Fruit fly (Drosophila melanogaster) whole organism, embryonic: ENCODE measurements around the gene CG9372.

Experiments used
- Antp ChIP-seq: fragments of 200-800 bp; sonication (Bioruptor generic); optimal IDR thresholded peaks from 3 replicates; lab custom pipeline; 2016; ENCODE audit warnings: missing biosample characterization, missing genetic modification characterization
- Atf-2 ChIP-seq: fragments of 200-800 bp; sonication (Bioruptor generic); optimal IDR thresholded peaks from 2 replicates; lab custom pipeline; 2016; ENCODE audit warnings: missing biosample characterization, missing genetic modification characterization
- Bdp1 ChIP-seq: fragments of 200-800 bp; sonication (Bioruptor generic); optimal IDR thresholded peaks from 3 replicates; lab custom pipeline; 2016; ENCODE audit warnings: missing biosample characterization, missing genetic modification characterization
- BtbVII ChIP-seq: fragments of 200-800 bp; sonication (Bioruptor generic); optimal IDR thresholded peaks from 3 replicates; lab custom pipeline; 2017; ENCODE audit warnings: missing biosample characterization, mild to moderate bottlenecking, missing genetic modification characterization
- CG1024 ChIP-seq: fragments of 200-800 bp; sonication (Bioruptor generic); IDR thresholded peaks from 2 replicates; pipeline ENCODE4 v1.3.6; 2022; ENCODE audit warnings: missing biosample characterization, missing genetic modification characterization
- CG11398 ChIP-seq: fragments of 200-800 bp; sonication (Bioruptor generic); optimal IDR thresholded peaks from 2 replicates; lab custom pipeline; 2016; ENCODE audit warnings: missing biosample characterization, missing genetic modification characterization
- CG12769 ChIP-seq: fragments of 200-800 bp; sonication (Bioruptor generic); optimal IDR thresholded peaks from 2 replicates; lab custom pipeline; 2019; ENCODE audit warnings: missing biosample characterization, mild to moderate bottlenecking, missing genetic modification characterization, moderate library complexity
- CG15269 ChIP-seq: fragments of 200-800 bp; sonication (Bioruptor generic); optimal IDR thresholded peaks from 2 replicates; lab custom pipeline; 2018; ENCODE audit warnings: missing biosample characterization, mild to moderate bottlenecking, missing genetic modification characterization, moderate library complexity
- CG17802 ChIP-seq: fragments of 200-800 bp; sonication (Bioruptor generic); optimal IDR thresholded peaks from 2 replicates; lab custom pipeline; 2018; ENCODE audit warnings: missing biosample characterization, mild to moderate bottlenecking, missing genetic modification characterization, moderate library complexity
- CG2199 ChIP-seq: fragments of 200-800 bp; sonication (Bioruptor generic); IDR thresholded peaks from 3 replicates; pipeline ENCODE4 v1.3.6; 2022; ENCODE audit warnings: missing biosample characterization, missing genetic modification characterization
- CG30020 ChIP-seq: fragments of 200-800 bp; optimal IDR thresholded peaks from 2 replicates; lab custom pipeline; 2019; ENCODE audit warnings: missing biosample characterization, mild to moderate bottlenecking, missing genetic modification characterization, moderate library complexity
- CG33557 ChIP-seq: fragments of 200-800 bp; sonication (Bioruptor generic); optimal IDR thresholded peaks from 2 replicates; lab custom pipeline; 2019; ENCODE audit warnings: missing biosample characterization, mild to moderate bottlenecking, missing genetic modification characterization, moderate library complexity
- CG4328 ChIP-seq: fragments of 200-800 bp; sonication (Bioruptor generic); optimal IDR thresholded peaks from 3 replicates; lab custom pipeline; 2017; ENCODE audit warnings: missing biosample characterization, missing genetic modification reagents, missing genetic modification characterization
- CG6689 ChIP-seq: fragments of 200-800 bp; sonication (Bioruptor generic); IDR thresholded peaks from 2 replicates; pipeline ENCODE4 v1.3.6; 2022; ENCODE audit warnings: missing biosample characterization, missing genetic modification characterization
- CG7372 ChIP-seq: fragments of 200-800 bp; sonication (Bioruptor generic); IDR thresholded peaks from 2 replicates; pipeline ENCODE4 v1.3.6; 2022; ENCODE audit warnings: missing biosample characterization, missing genetic modification characterization
- CG7987 ChIP-seq: fragments of 200-800 bp; sonication (Bioruptor generic); optimal IDR thresholded peaks from 2 replicates; lab custom pipeline; 2018; ENCODE audit warnings: missing biosample characterization, mild to moderate bottlenecking, missing genetic modification characterization, moderate library complexity
- CG8089 ChIP-seq: fragments of 200-800 bp; sonication (Bioruptor generic); optimal IDR thresholded peaks from 3 replicates; lab custom pipeline; 2016; ENCODE audit warnings: missing biosample characterization, missing genetic modification characterization
- CG8478 ChIP-seq: fragments of >200 bp; optimal IDR thresholded peaks from 2 replicates; lab custom pipeline; 2018
- D ChIP-seq, 2 experiments: fragments of 200-800 bp in 1 of 2; fragments of >200 bp in 1 of 2; sonication (Bioruptor generic) in 1 of 2; optimal IDR thresholded peaks; 2 replicates in 1 of 2; 3 replicates in 1 of 2; lab custom pipeline; 2017; ENCODE audit warnings: mild to moderate bottlenecking in 1 of 2, missing biosample characterization in 1 of 2, missing genetic modification characterization in 1 of 2, missing genetic modification reagents in 1 of 2
- Dip2 ChIP-seq: fragments of 200-800 bp; sonication (Bioruptor generic); IDR thresholded peaks from 2 replicates; pipeline ENCODE4 v1.3.6; 2022; ENCODE audit warnings: missing biosample characterization, missing genetic modification characterization
- E2f2 ChIP-seq: fragments of 200-800 bp; sonication (Bioruptor generic); IDR thresholded peaks from 2 replicates; pipeline ENCODE4 v1.3.6; 2022; ENCODE audit warnings: missing biosample characterization, missing genetic modification characterization
- Fer1 ChIP-seq: fragments of 200-800 bp; sonication (Bioruptor generic); optimal IDR thresholded peaks from 2 replicates; lab custom pipeline; 2017; ENCODE audit warnings: missing biosample characterization, mild to moderate bottlenecking, missing genetic modification characterization
- MTF-1 ChIP-seq: fragments of 200-800 bp; sonication (Bioruptor generic); optimal IDR thresholded peaks from 2 replicates; lab custom pipeline; 2018; ENCODE audit warnings: missing biosample characterization, mild to moderate bottlenecking, missing genetic modification characterization, borderline replicate concordance
- Max ChIP-seq: fragments of 200-800 bp; sonication (Bioruptor generic); optimal IDR thresholded peaks from 2 replicates; lab custom pipeline; 2016; ENCODE audit warnings: missing biosample characterization, mild to moderate bottlenecking, missing genetic modification characterization
- Med ChIP-seq: fragments of 200-800 bp; sonication (Bioruptor generic); peaks from one replicate; lab custom pipeline; 2016; ENCODE audit warnings: missing biosample characterization, missing genetic modification characterization, mild to moderate bottlenecking, inconsistent platforms, moderate library complexity
- NfI ChIP-seq: fragments of 200-800 bp; sonication (Bioruptor generic); optimal IDR thresholded peaks from 3 replicates; lab custom pipeline; 2018; ENCODE audit warnings: missing biosample characterization, mild to moderate bottlenecking, missing genetic modification characterization, moderate library complexity
- PHDP ChIP-seq: fragments of 200-800 bp; sonication (Bioruptor generic); optimal IDR thresholded peaks from 3 replicates; lab custom pipeline; 2018; ENCODE audit warnings: missing biosample characterization, mild to moderate bottlenecking, missing genetic modification characterization, moderate library complexity
- Side ChIP-seq: fragments of 200-800 bp; sonication (Bioruptor generic); optimal IDR thresholded peaks from 2 replicates; lab custom pipeline; 2016; ENCODE audit warnings: missing biosample characterization, missing genetic modification characterization
- bab2 ChIP-seq: fragments of 200-800 bp; sonication (Bioruptor generic); optimal IDR thresholded peaks from 2 replicates; lab custom pipeline; 2016; ENCODE audit warnings: missing biosample characterization, missing genetic modification characterization
- bowl ChIP-seq: fragments of 200-800 bp; sonication (Bioruptor generic); IDR thresholded peaks from 2 replicates; pipeline ENCODE4 v1.3.6; 2022; ENCODE audit warnings: missing biosample characterization, missing genetic modification characterization
- caup ChIP-seq: fragments of 200-800 bp; sonication (Bioruptor generic); optimal IDR thresholded peaks from 3 replicates; lab custom pipeline; 2017; ENCODE audit warnings: missing biosample characterization, mild to moderate bottlenecking, missing genetic modification characterization, moderate library complexity; ENCODE audit not compliant: severe bottlenecking
- dan ChIP-seq: fragments of 200-800 bp; sonication (Bioruptor generic); IDR thresholded peaks from 2 replicates; pipeline ENCODE4 v1.3.6; 2022; ENCODE audit warnings: missing biosample characterization, missing genetic modification characterization
- dimm ChIP-seq: fragments of 200-800 bp; sonication (Bioruptor generic); IDR thresholded peaks from 2 replicates; pipeline ENCODE4 v1.3.6; 2022; ENCODE audit warnings: missing biosample characterization, missing genetic modification characterization
- hkb ChIP-seq, 2 experiments: fragments of 200-800 bp in 1 of 2; fragments of >200 bp in 1 of 2; sonication (Bioruptor generic) in 1 of 2; IDR thresholded peaks in 1 of 2; optimal IDR thresholded peaks in 1 of 2; 2 replicates each; pipeline versions ENCODE4 v1.3.6 to Lab custom; 2017 to 2022; ENCODE audit warnings: missing biosample characterization in 1 of 2, missing genetic modification characterization in 1 of 2
- psq ChIP-seq: fragments of 200-800 bp; sonication (Bioruptor generic); optimal IDR thresholded peaks from 2 replicates; lab custom pipeline; 2017; ENCODE audit warnings: missing biosample characterization, missing genetic modification characterization
- sc ChIP-seq, 3 experiments: fragments of >200 bp in 2 of 3; fragments of 200-800 bp in 1 of 3; sonication (Bioruptor generic) in 1 of 3; optimal IDR thresholded peaks; 2 replicates in 2 of 3; 3 replicates in 1 of 3; lab custom pipeline; 2017; ENCODE audit warnings: mild to moderate bottlenecking in 1 of 3, missing biosample characterization in 1 of 3, missing genetic modification characterization in 1 of 3, missing genetic modification reagents in 1 of 3
- shn ChIP-seq: fragments of 200-800 bp; sonication (Bioruptor generic); optimal IDR thresholded peaks from 3 replicates; lab custom pipeline; 2016; ENCODE audit warnings: missing biosample characterization, missing genetic modification characterization
- sqz ChIP-seq: fragments of 200-800 bp; sonication (Bioruptor generic); optimal IDR thresholded peaks from 3 replicates; lab custom pipeline; 2018; ENCODE audit warnings: missing biosample characterization, mild to moderate bottlenecking, missing genetic modification characterization
- ssp ChIP-seq: fragments of 200-800 bp; sonication (Bioruptor generic); IDR thresholded peaks from 2 replicates; pipeline ENCODE4 v1.3.6; 2022; ENCODE audit warnings: missing biosample characterization, missing genetic modification characterization
- sug ChIP-seq: fragments of 200-800 bp; optimal IDR thresholded peaks from 2 replicates; lab custom pipeline; 2019; ENCODE audit warnings: missing biosample characterization, mild to moderate bottlenecking, missing genetic modification characterization, moderate library complexity
- tgo ChIP-seq: fragments of 200-800 bp; sonication (Bioruptor generic); IDR thresholded peaks from 3 replicates; pipeline ENCODE4 v1.3.6; 2022; ENCODE audit warnings: missing biosample characterization, missing genetic modification characterization
- wek ChIP-seq: fragments of 200-800 bp; sonication (Bioruptor generic); optimal IDR thresholded peaks from 3 replicates; lab custom pipeline; 2018; ENCODE audit warnings: missing biosample characterization, mild to moderate bottlenecking, missing genetic modification characterization, moderate library complexity
- z ChIP-seq: fragments of 200-800 bp; sonication (Bioruptor generic); IDR thresholded peaks from 3 replicates; pipeline ENCODE4 v1.3.6; 2022; ENCODE audit warnings: missing biosample characterization, missing genetic modification characterization
- zfh1 ChIP-seq: fragments of 200-800 bp; sonication (Bioruptor generic); IDR thresholded peaks from 3 replicates; pipeline ENCODE4 v1.3.6; 2022; ENCODE audit warnings: missing biosample characterization, missing genetic modification characterization

Gene CG9372

dm6 chr3L:19575650-19576049, 30.4 kb upstream of the CG9372 start (continued):
- TF ChIP-seq CG8089 = peak; percentile 50
- no peak for TF ChIP-seq CG7372 (GFP tag; lab: Robert Waterston, UW)
- peak; percentile 58 for TF ChIP-seq CG33557
- peak; percentile 65 for TF ChIP-seq CG7987 (GFP tag; lab: Kevin White, UChicago)
- TF ChIP-seq CG15269 = peak; percentile 5
- peak; percentile 36; the same call in 1 of the 2 replicates for TF ChIP-seq dimm (GFP tag; lab: Robert Waterston, UW)
- peak; percentile 26; the same call in 1 of the 2 replicates for TF ChIP-seq CG1024 (GFP tag; lab: Robert Waterston, UW)
- peak; percentile 75 for TF ChIP-seq CG12769 (tag; lab: Kevin White, UChicago)
- peak; percentile 66 for TF ChIP-seq bab2 (GFP tag; lab: Kevin White, UChicago)
- peak; percentile 13 for TF ChIP-seq Antp (GFP tag; lab: Kevin White, UChicago)
- no peak for TF ChIP-seq Max
- peak; percentile 69 for TF ChIP-seq MTF-1
- TF ChIP-seq Bdp1 = peak; percentile 19
- TF ChIP-seq sc (optimal IDR thresholded peaks at IDR 0.05; lab: Kevin White, UChicago) = no peak
- TF ChIP-seq sc (GFP tag; optimal IDR thresholded peaks at IDR 0.05; lab: Kevin White, UChicago) = peak; percentile 12
- peak; percentile 29 for TF ChIP-seq shn (GFP tag; lab: Kevin White, UChicago)
- TF ChIP-seq bowl (GFP tag; lab: Robert Waterston, UW) = 0 out of 2 replicates have a peak, but pooled peaks have one; percentile 10
- TF ChIP-seq zfh1 (GFP tag; lab: Robert Waterston, UW) = peak; percentile 42; the same call in 1 of the 3 replicates
- no peak for TF ChIP-seq CG8478
- TF ChIP-seq PHDP (tag; lab: Kevin White, UChicago) = peak; percentile 55
- peak; percentile 25 for TF ChIP-seq CG11398
- TF ChIP-seq BtbVII (GFP tag; lab: Kevin White, UChicago) = peak; percentile 4
- TF ChIP-seq CG4328 = peak; percentile 52
- TF ChIP-seq Side (GFP tag; lab: Kevin White, UChicago) = peak; percentile 56
- 0 out of 3 replicates have a peak, but pooled peaks have one; percentile 76 for TF ChIP-seq CG2199 (GFP tag; lab: Robert Waterston, UW)
- peak; percentile 48 for TF ChIP-seq CG17802 (tag; lab: Kevin White, UChicago)
- TF ChIP-seq NfI = peak; percentile 20
- TF ChIP-seq D (optimal IDR thresholded peaks at IDR 0.05; lab: Kevin White, UChicago) = no peak
- TF ChIP-seq D (GFP tag; optimal IDR thresholded peaks at IDR 0.05; lab: Kevin White, UChicago) = peak; percentile 61
- TF ChIP-seq psq (GFP tag; lab: Kevin White, UChicago) = no peak
- TF ChIP-seq Dip2 (GFP tag; lab: Robert Waterston, UW) = no peak
- peak; percentile 79 for TF ChIP-seq wek (GFP tag; lab: Kevin White, UChicago)
- TF ChIP-seq dan (GFP tag; lab: Robert Waterston, UW) = no peak
- peak; percentile 34 for TF ChIP-seq caup (GFP tag; lab: Kevin White, UChicago)
- peak; percentile 24 for TF ChIP-seq sqz
- TF ChIP-seq Atf-2 (GFP tag; lab: Kevin White, UChicago) = no peak
- TF ChIP-seq z = no peak
- peak; percentile 86 for TF ChIP-seq Med (GFP tag; lab: Kevin White, UChicago)
- TF ChIP-seq sug = peak; percentile 40
- no peak for TF ChIP-seq CG30020 (tag; lab: Kevin White, UChicago)
- TF ChIP-seq E2f2 (GFP tag; lab: Robert Waterston, UW) = peak; percentile 24; the same call in 1 of the 2 replicates
- no peak; the same call in 2 of the 3 replicates for TF ChIP-seq tgo (GFP tag; lab: Robert Waterston, UW)
- peak; percentile 15; the same call in 1 of the 2 replicates for TF ChIP-seq CG6689
- TF ChIP-seq hkb (optimal IDR thresholded peaks at IDR 0.05; lab: Kevin White, UChicago) = no peak
- TF ChIP-seq hkb (GFP tag; IDR thresholded peaks at IDR 0.05; lab: Robert Waterston, UW) = no peak
- TF ChIP-seq Fer1 (GFP tag; lab: Kevin White, UChicago) = peak; percentile 35
- peak; percentile 16; the same call in 1 of the 2 replicates for TF ChIP-seq ssp (GFP tag; lab: Robert Waterston, UW)
